Worm (Caenorhabditis elegans) whole organism, L2 larva: ENCODE data around the gene ddx-15.

Experiments
- C34F6.9 ChIP-seq: fragments of 150-350 bp; optimal IDR thresholded peaks from 2 replicates; lab custom pipeline; 2014; ENCODE audit warnings: missing biosample characterization, missing genetic modification characterization
- F13H6.1 ChIP-seq: sonication (generic microtip); optimal IDR thresholded peaks from 2 replicates; lab custom pipeline; 2016; ENCODE audit warnings: missing genetic modification characterization, missing compliant biosample characterization
- R02D3.7 ChIP-seq: fragments of 150-350 bp; optimal IDR thresholded peaks from 2 replicates; lab custom pipeline; 2014; ENCODE audit warnings: missing biosample characterization, missing genetic modification characterization
- ZK546.5 ChIP-seq: sonication (generic microtip); optimal IDR thresholded peaks from 2 replicates; lab custom pipeline; 2017; ENCODE audit warnings: missing biosample characterization, missing genetic modification characterization
- blmp-1 ChIP-seq: sonication (generic microtip); optimal IDR thresholded peaks from 2 replicates; lab custom pipeline; 2017; ENCODE audit warnings: missing genetic modification characterization, mild to moderate bottlenecking, missing compliant biosample characterization, antibody characterized with exemption, moderate library complexity; ENCODE audit not compliant: insufficient read depth
- ceh-16 ChIP-seq: fragments of 150-350 bp; optimal IDR thresholded peaks from 2 replicates; lab custom pipeline; 2014; ENCODE audit warnings: missing biosample characterization, missing genetic modification characterization
- ceh-82 ChIP-seq: fragments of 150-350 bp; optimal IDR thresholded peaks from 2 replicates; lab custom pipeline; 2014; ENCODE audit warnings: missing biosample characterization, missing genetic modification characterization
- crh-2 ChIP-seq: sonication (generic microtip); optimal IDR thresholded peaks from 2 replicates; lab custom pipeline; 2017; ENCODE audit warnings: missing biosample characterization, missing genetic modification characterization
- dmd-4 ChIP-seq: sonication (generic microtip); optimal IDR thresholded peaks from 2 replicates; lab custom pipeline; 2017; ENCODE audit warnings: missing biosample characterization, missing genetic modification characterization
- elt-1 ChIP-seq: fragments of 150-350 bp; optimal IDR thresholded peaks from 2 replicates; lab custom pipeline; 2014; ENCODE audit warnings: missing biosample characterization, missing genetic modification characterization
- fos-1 ChIP-seq: fragments of 150-350 bp; optimal IDR thresholded peaks from 2 replicates; lab custom pipeline; 2014; ENCODE audit warnings: missing biosample characterization, missing genetic modification characterization
- gmeb-1 ChIP-seq: fragments of 150-350 bp; optimal IDR thresholded peaks from 2 replicates; lab custom pipeline; 2014; ENCODE audit warnings: missing biosample characterization, missing genetic modification characterization
- lin-11 ChIP-seq: fragments of 150-350 bp; sonication (generic microtip); optimal IDR thresholded peaks from 2 replicates; lab custom pipeline; 2014; ENCODE audit warnings: missing biosample characterization, missing genetic modification characterization, inconsistent platforms, mixed read lengths
- lin-13 ChIP-seq: fragments of 150-350 bp; optimal IDR thresholded peaks from 2 replicates; lab custom pipeline; 2014; ENCODE audit warnings: missing biosample characterization, missing genetic modification reagents, missing genetic modification characterization
- lin-39 ChIP-seq: fragments of 150-350 bp; optimal IDR thresholded peaks from 2 replicates; lab custom pipeline; 2014; ENCODE audit warnings: missing biosample characterization, missing genetic modification reagents, missing genetic modification characterization
- lsy-2 ChIP-seq, 2 experiments: fragments of 150-350 bp in 1 of 2; sonication (generic microtip) in 1 of 2; optimal IDR thresholded peaks; 2 replicates each; lab custom pipeline; 2014 to 2017; ENCODE audit warnings: missing biosample characterization in 2 of 2, missing genetic modification characterization in 2 of 2
- mbf-1 ChIP-seq: sonication (generic microtip); optimal IDR thresholded peaks from 2 replicates; lab custom pipeline; 2017; ENCODE audit warnings: missing biosample characterization, missing genetic modification characterization
- mdl-1 ChIP-seq, 2 experiments: fragments of 150-350 bp in 1 of 2; sonication (generic microtip) in 1 of 2; optimal IDR thresholded peaks; 2 replicates each; lab custom pipeline; 2017; ENCODE audit warnings: missing biosample characterization in 2 of 2, missing genetic modification characterization in 2 of 2
- nhr-129 ChIP-seq: fragments of 150-350 bp; optimal IDR thresholded peaks from 2 replicates; lab custom pipeline; 2014; ENCODE audit warnings: missing biosample characterization, missing genetic modification characterization
- nhr-21 ChIP-seq: fragments of 150-350 bp; optimal IDR thresholded peaks from 2 replicates; lab custom pipeline; 2014; ENCODE audit warnings: missing biosample characterization, missing genetic modification characterization
- nhr-23 ChIP-seq: fragments of 150-350 bp; optimal IDR thresholded peaks from 2 replicates; lab custom pipeline; 2014; ENCODE audit warnings: missing biosample characterization, missing genetic modification reagents, missing genetic modification characterization
- nhr-237 ChIP-seq: fragments of 150-350 bp; optimal IDR thresholded peaks from 2 replicates; lab custom pipeline; 2014; ENCODE audit warnings: missing biosample characterization, missing genetic modification characterization
- nhr-25 ChIP-seq: fragments of 150-350 bp; sonication (generic microtip); optimal IDR thresholded peaks from 3 replicates; lab custom pipeline; 2014; ENCODE audit warnings: missing biosample characterization, missing genetic modification characterization
- nhr-6 ChIP-seq: fragments of 150-350 bp; optimal IDR thresholded peaks from 2 replicates; lab custom pipeline; 2014; ENCODE audit warnings: missing biosample characterization, missing genetic modification characterization
- skn-1 ChIP-seq: sonication (generic microtip); optimal IDR thresholded peaks from 2 replicates; lab custom pipeline; 2017; ENCODE audit warnings: missing biosample characterization, missing genetic modification characterization
- sma-3 ChIP-seq: sonication (generic microtip); optimal IDR thresholded peaks from 2 replicates; lab custom pipeline; 2016; ENCODE audit warnings: missing genetic modification reagents, missing genetic modification characterization, missing compliant biosample characterization
- sma-9 ChIP-seq, 2 experiments: fragments of 150-350 bp in 1 of 2; sonication (generic microtip) in 1 of 2; optimal IDR thresholded peaks; 2 replicates each; lab custom pipeline; 2014 to 2016; ENCODE audit warnings: missing genetic modification characterization in 2 of 2, mild to moderate bottlenecking in 1 of 2, missing biosample characterization in 1 of 2, missing compliant biosample characterization in 1 of 2, missing genetic modification reagents in 1 of 2, moderate library complexity in 1 of 2
- snpc-4 ChIP-seq: fragments of 150-350 bp; optimal IDR thresholded peaks from 2 replicates; lab custom pipeline; 2014; ENCODE audit warnings: missing biosample characterization, missing genetic modification characterization
- unc-39 ChIP-seq: fragments of 150-350 bp; optimal IDR thresholded peaks from 2 replicates; lab custom pipeline; 2014; ENCODE audit warnings: missing biosample characterization, missing genetic modification characterization
- unc-55 ChIP-seq: fragments of 150-350 bp; sonication (generic microtip); optimal IDR thresholded peaks from 3 replicates; lab custom pipeline; 2014; ENCODE audit warnings: missing biosample characterization, missing genetic modification reagents, missing genetic modification characterization
- unc-62 ChIP-seq: fragments of 150-350 bp; optimal IDR thresholded peaks from 2 replicates; lab custom pipeline; 2014; ENCODE audit warnings: missing biosample characterization, missing genetic modification reagents, missing genetic modification characterization
- zag-1 ChIP-seq: fragments of 150-350 bp; optimal IDR thresholded peaks from 2 replicates; lab custom pipeline; 2014; ENCODE audit warnings: missing biosample characterization, missing genetic modification characterization
- ztf-4 ChIP-seq: fragments of 150-350 bp; optimal IDR thresholded peaks from 2 replicates; lab custom pipeline; 2014; ENCODE audit warnings: missing biosample characterization, missing genetic modification characterization

The ddx-15 gene

ce11 chrIII:5591668-5592149 is at the start of gene ddx-15, which contains the start of gene ucr-1:
ddx-15 (minus strand) TSS chrIII:5591718.
ucr-1 (plus strand) TSS chrIII:5592135.
- TF ChIP-seq gmeb-1 (tag; lab: Kevin White, UChicago), result peak; percentile 80
- TF ChIP-seq sma-9 (GFP tag; optimal IDR thresholded peaks at IDR 0.05; lab: Kevin White, UChicago), result peak; percentile 38
- TF ChIP-seq sma-9 (tag; optimal IDR thresholded peaks at IDR 0.05; lab: Kevin White, UChicago), result no peak
- peak; percentile 57 for TF ChIP-seq crh-2 (tag; lab: Kevin White, UChicago)
- TF ChIP-seq lin-13 (GFP tag; lab: Kevin White, UChicago), result peak; percentile 77
- peak; percentile 16 for TF ChIP-seq nhr-21 (tag; lab: Kevin White, UChicago)
- peak; percentile 23 for TF ChIP-seq nhr-25 (tag; lab: Kevin White, UChicago)
- TF ChIP-seq mbf-1 (tag; lab: Kevin White, UChicago), result no peak
- peak; percentile 6 for TF ChIP-seq F13H6.1 (tag; lab: Kevin White, UChicago)
- peak; percentile 4 for TF ChIP-seq ceh-16 (tag; lab: Kevin White, UChicago)
- TF ChIP-seq blmp-1, result peak; percentile 33
- peak; percentile 53 for TF ChIP-seq R02D3.7 (tag; lab: Kevin White, UChicago)
- TF ChIP-seq nhr-129 (tag; lab: Kevin White, UChicago), result peak; percentile 28
- TF ChIP-seq fos-1, result peak; percentile 17
- no peak for TF ChIP-seq nhr-6 (tag; lab: Kevin White, UChicago)
- TF ChIP-seq snpc-4 (tag; lab: Kevin White, UChicago), result peak; percentile 17
- peak; percentile 80 for TF ChIP-seq lin-11
- TF ChIP-seq ZK546.5 (tag; lab: Kevin White, UChicago), result no peak
- peak; percentile 89 for TF ChIP-seq unc-55
- TF ChIP-seq C34F6.9 (tag; lab: Kevin White, UChicago), result peak; percentile 84
- TF ChIP-seq elt-1 (tag; lab: Kevin White, UChicago), result no peak
- TF ChIP-seq sma-3 (GFP tag; lab: Kevin White, UChicago), result peak; percentile 57
- TF ChIP-seq nhr-237 (tag; lab: Kevin White, UChicago), result no peak
- TF ChIP-seq lsy-2 (tag; optimal IDR thresholded peaks at IDR 0.05; lab: Kevin White, UChicago), result peak; percentile 29 to 85

- TF ChIP-seq gmeb-1 (tag; lab: Kevin White, UChicago) (no peak), ceh-82 (tag; lab: Kevin White, UChicago) (peak; percentile 48), ztf-4 (peak; percentile 14), fos-1 (peak; percentile 2), mdl-1 (tag; optimal IDR thresholded peaks at IDR 0.05; lab: Kevin White, UChicago) (peak in 1 of 2 experiments; percentile 11), crh-2 (tag; lab: Kevin White, UChicago) (peak; percentile 43), nhr-25 (tag; lab: Kevin White, UChicago) (no peak), snpc-4 (tag; lab: Kevin White, UChicago) (peak; percentile 10), F13H6.1 (tag; lab: Kevin White, UChicago) (peak; percentile 11), lsy-2 (tag; optimal IDR thresholded peaks at IDR 0.05; lab: Kevin White, UChicago) (peak in 1 of 2 experiments; percentile 72), C34F6.9 (tag; lab: Kevin White, UChicago) (peak; percentile 86), nhr-6 (tag; lab: Kevin White, UChicago) (peak; percentile 29), lin-39 (no peak), dmd-4 (tag; lab: Kevin White, UChicago) (no peak), ceh-16 (tag; lab: Kevin White, UChicago) (no peak), lin-11 (peak; percentile 39), sma-9 (GFP tag; optimal IDR thresholded peaks at IDR 0.05; lab: Kevin White, UChicago) (peak; percentile 28), sma-9 (tag; optimal IDR thresholded peaks at IDR 0.05; lab: Kevin White, UChicago) (no peak), blmp-1 (no peak), unc-62 (GFP tag; lab: Kevin White, UChicago) (no peak), zag-1 (tag; lab: Kevin White, UChicago) (peak; percentile 53), R02D3.7 (tag; lab: Kevin White, UChicago) (no peak), lin-13 (GFP tag; lab: Kevin White, UChicago) (peak; percentile 8), nhr-21 (tag; lab: Kevin White, UChicago) (no peak), elt-1 (tag; lab: Kevin White, UChicago) (no peak), nhr-129 (tag; lab: Kevin White, UChicago) (peak; percentile 74), unc-55 (peak; percentile 63)
Observed at ce11 chrIII:5639893-5640292, 48.4 kb upstream of the ddx-15 start.

- TF ChIP-seq snpc-4 (tag; lab: Kevin White, UChicago), result peak; percentile 34
Observed at ce11 chrIII:5637297-5637876, 45.9 kb upstream of the ddx-15 start.

ce11 chrIII:5635179-5635578 is 43.7 kb upstream of the ddx-15 start, which contains the start of gene ckk-1:
ckk-1 (plus strand) TSS chrIII:5635479.
- TF ChIP-seq elt-1 (tag; lab: Kevin White, UChicago) (no peak), F13H6.1 (tag; lab: Kevin White, UChicago) (no peak), nhr-21 (tag; lab: Kevin White, UChicago) (no peak), unc-55 (no peak), skn-1 (tag; lab: Kevin White, UChicago) (no peak), unc-39 (tag; lab: Kevin White, UChicago) (no peak), ceh-82 (tag; lab: Kevin White, UChicago) (no peak), nhr-23 (tag; lab: Kevin White, UChicago) (no peak), lin-13 (GFP tag; lab: Kevin White, UChicago) (no peak), nhr-6 (tag; lab: Kevin White, UChicago) (no peak), crh-2 (tag; lab: Kevin White, UChicago) (no peak)
- TF ChIP-seq, all 48 proteins: peak for 0
